Fruit fly (Drosophila melanogaster) whole organism, prepupa: ENCODE results near the gene Axs.

Source experiments
- CG31627 ChIP-seq: fragments of 200-800 bp; sonication (Bioruptor generic); optimal IDR thresholded peaks from 3 replicates; lab custom pipeline; 2016; ENCODE audit warnings: missing biosample characterization, missing genetic modification characterization
- CG34406 ChIP-seq: fragments of 200-800 bp; sonication (Bioruptor generic); optimal IDR thresholded peaks from 3 replicates; lab custom pipeline; 2016; ENCODE audit warnings: missing biosample characterization, missing genetic modification characterization

DNA sequence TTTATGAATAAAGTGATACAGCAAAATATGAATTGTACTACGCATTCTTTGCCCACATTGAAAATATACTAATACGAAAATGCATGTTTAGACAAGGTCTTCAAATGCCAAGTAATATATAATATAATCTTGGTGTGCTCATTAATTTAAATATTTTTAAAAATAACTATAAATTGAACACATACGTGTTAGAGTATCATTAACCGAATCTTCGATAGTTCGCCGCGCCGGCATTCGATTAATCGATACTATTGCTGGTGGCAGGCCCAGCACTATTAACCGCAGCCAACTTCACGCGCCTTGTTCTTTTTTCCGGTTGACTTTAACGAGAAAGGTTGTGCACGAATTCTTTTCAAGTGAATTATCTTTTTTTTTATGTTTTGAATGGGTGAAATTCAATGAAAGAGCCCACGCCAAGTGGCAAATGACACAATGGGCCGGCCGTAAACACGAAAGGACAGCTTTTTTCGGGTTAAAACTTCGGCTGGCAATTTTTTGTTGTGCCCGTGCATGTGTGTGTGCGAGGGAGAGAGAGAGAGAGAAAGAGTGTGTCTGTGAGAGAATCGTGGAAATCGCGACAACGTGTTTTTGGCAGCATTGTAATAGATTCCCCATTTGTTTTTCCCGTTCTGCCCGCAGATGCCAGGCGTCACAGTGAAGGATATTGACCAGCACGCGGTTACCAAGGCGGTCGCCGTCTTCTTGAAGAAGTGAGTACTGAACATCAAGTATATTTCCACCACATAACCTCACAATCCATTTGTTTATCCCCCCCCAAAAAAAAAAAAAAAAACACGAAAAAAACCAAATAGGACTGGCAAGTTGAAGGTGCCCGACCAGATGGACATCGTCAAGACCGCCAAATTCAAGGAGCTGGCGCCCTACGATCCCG is 45.9 kb downstream of the Axs start, which contains the start of gene RpS19a:
- peak; percentile 1 for TF ChIP-seq CG31627 (GFP tag; lab: Kevin White, UChicago)
- peak; percentile 67 for TF ChIP-seq CG34406 (GFP tag; lab: Kevin White, UChicago)
